Worm (Caenorhabditis elegans) whole organism, midembryonic: Measurements from ENCODE around the gene srd-20.

Experiments used
- cog-1 ChIP-seq: sonication (generic microtip); optimal IDR thresholded peaks from 2 replicates; lab custom pipeline; 2016; ENCODE audit warnings: missing genetic modification characterization, missing compliant biosample characterization
- ref-1 ChIP-seq: fragments of 200-800 bp; sonication (Bioruptor generic); conservative IDR thresholded peaks from 2 replicates; pipeline ENCODE4 v1.3.6; 2022; ENCODE audit warnings: missing genetic modification reagents, missing genetic modification characterization, missing compliant biosample characterization
- ztf-29 ChIP-seq: fragments of 200-800 bp; sonication (Bioruptor generic); IDR thresholded peaks from 2 replicates; pipeline ENCODE4 v1.3.6; 2022; ENCODE audit warnings: missing genetic modification reagents, missing genetic modification characterization, missing compliant biosample characterization

ce11 chrV:6022076-6022475, 33.3 kb upstream of the srd-20 start:
- TF ChIP-seq cog-1, result no peak
- no peak for TF ChIP-seq ref-1 (GFP tag; lab: Robert Waterston, UW)
- TF ChIP-seq ztf-29, result no peak
